Fruit fly (Drosophila melanogaster): ENCODE data around the gene ebo.

Gene ebo

DNA sequence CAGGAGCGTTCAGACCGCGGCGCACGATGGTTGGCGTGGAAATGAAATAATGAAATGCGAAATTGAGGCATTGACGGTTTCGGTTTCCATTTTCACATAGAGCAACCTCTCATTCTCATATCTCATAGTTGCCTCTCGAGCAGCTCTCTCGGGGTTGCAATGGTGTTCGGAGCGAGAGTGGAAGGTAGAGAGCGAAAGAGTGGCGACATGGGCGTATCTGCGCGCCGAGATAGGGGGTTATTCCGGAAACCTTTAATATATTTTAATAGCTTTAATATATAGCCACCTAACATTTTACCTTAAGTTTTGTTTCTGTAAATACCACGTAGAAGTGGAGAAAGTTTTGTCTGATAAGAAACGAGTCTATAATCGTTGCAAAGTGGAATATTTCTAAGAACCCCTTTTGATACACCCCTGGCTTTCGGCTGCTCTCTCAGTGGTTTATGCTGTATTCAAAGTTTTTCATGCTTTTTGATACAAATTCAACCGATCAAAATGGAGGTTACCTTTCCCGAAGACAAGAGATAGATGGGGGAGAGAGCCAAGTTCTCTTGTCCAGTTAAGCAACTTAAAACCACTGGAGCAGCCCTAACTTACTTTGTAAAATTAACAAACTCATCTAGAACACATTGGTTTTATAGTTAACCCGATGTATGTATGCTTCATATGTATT lies 46.9 kb upstream of the ebo start, which contains the start of gene elav (continued):
- TF ChIP-seq CG11902 (GFP tag; optimal IDR thresholded peaks at IDR 0.05) (peak; percentile 95), topi (GFP tag; optimal IDR thresholded peaks at IDR 0.05) (peak; percentile 98), Ets96B (tag; optimal IDR thresholded peaks at IDR 0.05) (peak; percentile 97), spab (GFP tag; optimal IDR thresholded peaks at IDR 0.05) (peak; percentile 97), CG31627 (GFP tag; optimal IDR thresholded peaks at IDR 0.05) (peak; percentile 97), CG16779 (tag; optimal IDR thresholded peaks at IDR 0.05) (peak; percentile 97), Gug (GFP tag; IDR thresholded peaks at IDR 0.05) (peak; percentile 98), CG8119 (GFP tag; IDR thresholded peaks at IDR 0.05) (peak; percentile 99), dsx (GFP tag; optimal IDR thresholded peaks at IDR 0.05; ENCODE audit: poor library complexity, severe bottlenecking) (peak; percentile 96)

DNA sequence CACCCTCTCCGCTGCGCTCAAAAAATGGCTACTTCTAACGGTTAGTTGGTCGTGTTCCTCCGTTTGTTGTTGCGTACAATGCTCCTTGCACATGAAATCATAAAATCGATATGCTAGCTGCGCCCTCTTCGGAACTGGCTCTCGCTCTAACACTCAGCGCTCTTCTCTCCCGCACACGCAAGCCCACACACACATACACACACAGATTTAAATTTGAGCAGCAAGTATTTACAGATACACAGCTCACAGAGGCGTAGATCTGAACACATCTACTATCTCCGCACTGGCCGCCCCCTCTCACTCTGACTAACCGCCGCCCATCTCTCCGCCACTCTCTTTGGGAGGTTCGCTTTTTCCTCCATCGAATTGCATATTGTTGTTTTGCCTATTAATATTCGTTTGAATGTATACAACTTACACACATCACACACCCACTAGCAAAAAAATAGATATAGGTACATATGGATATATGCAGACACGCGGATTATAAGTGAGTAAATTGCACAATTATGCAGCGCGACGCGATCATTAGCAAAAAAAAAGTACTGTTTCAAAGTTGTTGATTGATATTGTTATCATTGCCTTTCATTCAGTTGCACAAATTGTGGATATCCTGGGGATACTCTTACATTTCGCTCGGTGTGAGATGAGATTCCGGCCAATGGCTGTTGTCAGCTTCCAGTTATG lies 46.1 kb upstream of the ebo start:
- TF ChIP-seq CG11902 (GFP tag; optimal IDR thresholded peaks at IDR 0.05) = peak; percentile 51
- peak; percentile 61 for TF ChIP-seq achi (GFP tag; optimal IDR thresholded peaks at IDR 0.05)
- TF ChIP-seq salr (GFP tag; optimal IDR thresholded peaks at IDR 0.05) = peak; percentile 38 to 41
- peak; percentile 52 for TF ChIP-seq CG11762 (GFP tag; optimal IDR thresholded peaks at IDR 0.05; ENCODE audit: insufficient read depth)
- TF ChIP-seq Lpt (GFP tag; optimal IDR thresholded peaks at IDR 0.05) = peak; percentile 82
- peak; percentile 76 for TF ChIP-seq Sox102F (GFP tag; optimal IDR thresholded peaks at IDR 0.05)
- TF ChIP-seq CG10631 (GFP tag; optimal IDR thresholded peaks at IDR 0.05) = peak; percentile 25
- TF ChIP-seq Eip78C (GFP tag) = peak; percentile 51
- TF ChIP-seq Gug (GFP tag; IDR thresholded peaks at IDR 0.05) = no peak
- TF ChIP-seq vri (GFP tag; optimal IDR thresholded peaks at IDR 0.05) = peak; percentile 84
- TF ChIP-seq net (GFP tag; optimal IDR thresholded peaks at IDR 0.05) = peak; percentile 65
- TF ChIP-seq dac (GFP tag; optimal IDR thresholded peaks at IDR 0.05) = peak; percentile 61
- TF ChIP-seq fd59A (GFP tag; optimal IDR thresholded peaks at IDR 0.05) = peak; percentile 52
- TF ChIP-seq lz (GFP tag; optimal IDR thresholded peaks at IDR 0.05) = peak; percentile 84
- peak; percentile 43 for TF ChIP-seq CG3032 (tag; optimal IDR thresholded peaks at IDR 0.05)
- peak; percentile 53 for TF ChIP-seq CG32006 (GFP tag; optimal IDR thresholded peaks at IDR 0.05)
- peak; percentile 47 to 59 for TF ChIP-seq ss (GFP tag; optimal IDR thresholded peaks at IDR 0.05)
- TF ChIP-seq Sox15 (GFP tag; optimal IDR thresholded peaks at IDR 0.05) = peak; percentile 59
- TF ChIP-seq topi (GFP tag; optimal IDR thresholded peaks at IDR 0.05) = peak; percentile 70
- TF ChIP-seq CG11294 (GFP tag; IDR thresholded peaks at IDR 0.05) = peak; percentile 56; the same call in 1 of the 2 replicates
- peak; percentile 80 for TF ChIP-seq Met (GFP tag; optimal IDR thresholded peaks at IDR 0.05)
- TF ChIP-seq svp (GFP tag) = peak; percentile 91
- peak; percentile 47 for TF ChIP-seq CG6276 (GFP tag; optimal IDR thresholded peaks at IDR 0.05)
- TF ChIP-seq Ets96B (tag; optimal IDR thresholded peaks at IDR 0.05) = peak; percentile 48
- peak; percentile 60 for TF ChIP-seq CG8632 (GFP tag; optimal IDR thresholded peaks at IDR 0.05)
- TF ChIP-seq CG7368 (GFP tag; optimal IDR thresholded peaks at IDR 0.05) = peak; percentile 60
- TF ChIP-seq CG1621 (tag; optimal IDR thresholded peaks at IDR 0.05) = peak; percentile 77
- peak; percentile 84 for TF ChIP-seq CG31627 (GFP tag; optimal IDR thresholded peaks at IDR 0.05)
- no peak for TF ChIP-seq fd85E (GFP tag; optimal IDR thresholded peaks at IDR 0.05)
- peak; percentile 58 for TF ChIP-seq CG34406 (GFP tag; optimal IDR thresholded peaks at IDR 0.05)
- TF ChIP-seq Blimp-1 (GFP tag; optimal IDR thresholded peaks at IDR 0.05) = no peak
- TF ChIP-seq Ets21C (GFP tag; optimal IDR thresholded peaks at IDR 0.05) = peak; percentile 67
- TF ChIP-seq Hr4 (GFP tag; optimal IDR thresholded peaks at IDR 0.05) = peak; percentile 62
- peak; percentile 70 for TF ChIP-seq pdm3 (GFP tag; optimal IDR thresholded peaks at IDR 0.05)
- peak; percentile 58 for TF ChIP-seq CG8319 (GFP tag; optimal IDR thresholded peaks at IDR 0.05)
- TF ChIP-seq CG6163 (GFP tag; IDR thresholded peaks at IDR 0.05) = peak; percentile 86
- peak; percentile 91 for TF ChIP-seq fkh (GFP tag; optimal IDR thresholded peaks at IDR 0.05)
- peak; percentile 50 for TF ChIP-seq CG4318 (GFP tag; optimal IDR thresholded peaks at IDR 0.05)
- peak; percentile 45 for TF ChIP-seq CG15336 (GFP tag; IDR thresholded peaks at IDR 0.05)
- peak; percentile 16 for TF ChIP-seq Eip93F (GFP tag; optimal IDR thresholded peaks at IDR 0.05)
- TF ChIP-seq Sox14 (GFP tag; optimal IDR thresholded peaks at IDR 0.05) = peak; percentile 75
- TF ChIP-seq Smox (GFP tag; optimal IDR thresholded peaks at IDR 0.05) = peak; percentile 79
- TF ChIP-seq spab (GFP tag; optimal IDR thresholded peaks at IDR 0.05) = peak; percentile 13
- peak; percentile 45 for TF ChIP-seq dsx (GFP tag; optimal IDR thresholded peaks at IDR 0.05; ENCODE audit: poor library complexity, severe bottlenecking)
